Fruit fly (Drosophila melanogaster) whole organism, embryonic: ENCODE measurements around the gene CG7970.
A peak's percentile ranks its signal among the peaks of the same experiment; 100 is the strongest.

Experiments used
- CG10366 ChIP-seq: fragments of 200-800 bp; sonication (Bioruptor generic); IDR thresholded peaks from 2 replicates; pipeline ENCODE4 v1.3.6; 2022; ENCODE audit warnings: missing biosample characterization, missing genetic modification characterization
- CG10565 ChIP-seq: fragments of 200-800 bp; sonication (Bioruptor generic); optimal IDR thresholded peaks from 3 replicates; lab custom pipeline; 2016; ENCODE audit warnings: missing biosample characterization, mild to moderate bottlenecking, missing genetic modification characterization
- CG11247 ChIP-seq: fragments of 200-800 bp; sonication (Bioruptor generic); IDR thresholded peaks from 2 replicates; pipeline ENCODE4 v1.3.6; 2022; ENCODE audit warnings: missing biosample characterization, missing genetic modification characterization
- CG11560 ChIP-seq: fragments of 200-800 bp; sonication (Bioruptor generic); IDR thresholded peaks from 3 replicates; pipeline ENCODE4 v1.3.6; 2022; ENCODE audit warnings: missing biosample characterization, missing genetic modification characterization
- CG11695 ChIP-seq: fragments of 200-800 bp; sonication (Bioruptor generic); IDR thresholded peaks from 3 replicates; pipeline ENCODE4 v1.3.6; 2022; ENCODE audit warnings: missing biosample characterization, missing genetic modification characterization
- CG12155 ChIP-seq: fragments of 200-800 bp; sonication (Bioruptor generic); optimal IDR thresholded peaks from 3 replicates; lab custom pipeline; 2016; ENCODE audit warnings: missing biosample characterization, missing genetic modification characterization
- CG12219 ChIP-seq: fragments of 200-800 bp; sonication (Bioruptor generic); optimal IDR thresholded peaks from 3 replicates; lab custom pipeline; 2018; ENCODE audit warnings: missing biosample characterization, mild to moderate bottlenecking, missing genetic modification characterization
- CG13123 ChIP-seq: fragments of 200-800 bp; sonication (Bioruptor generic); optimal IDR thresholded peaks from 2 replicates; lab custom pipeline; 2016; ENCODE audit warnings: missing biosample characterization, missing genetic modification characterization
- CG13775 ChIP-seq: fragments of 200-800 bp; sonication (Bioruptor generic); optimal IDR thresholded peaks from 3 replicates; lab custom pipeline; 2017; ENCODE audit warnings: missing biosample characterization, mild to moderate bottlenecking, missing genetic modification characterization
- CG17829 ChIP-seq: fragments of 200-800 bp; optimal IDR thresholded peaks from 2 replicates; lab custom pipeline; 2019; ENCODE audit warnings: missing biosample characterization, mild to moderate bottlenecking, missing genetic modification characterization, moderate library complexity
- CG1832 ChIP-seq: fragments of 200-800 bp; sonication (Bioruptor generic); optimal IDR thresholded peaks from 2 replicates; lab custom pipeline; 2017; ENCODE audit warnings: missing biosample characterization, mild to moderate bottlenecking, missing genetic modification characterization, inconsistent platforms
- CG18599 ChIP-seq: fragments of 200-800 bp; sonication (Bioruptor generic); optimal IDR thresholded peaks from 3 replicates; lab custom pipeline; 2017; ENCODE audit warnings: missing biosample characterization, missing genetic modification characterization, mild to moderate bottlenecking, moderate library complexity, missing genetic modification reagents
- CG18764 ChIP-seq: fragments of 200-800 bp; sonication (Bioruptor generic); optimal IDR thresholded peaks from 3 replicates; lab custom pipeline; 2016; ENCODE audit warnings: missing biosample characterization, missing genetic modification characterization
- CG31441 ChIP-seq: fragments of 200-800 bp; sonication (Bioruptor generic); IDR thresholded peaks from 2 replicates; pipeline ENCODE4 v1.3.6; 2022; ENCODE audit warnings: missing biosample characterization, missing genetic modification characterization
- CG5180 ChIP-seq: fragments of 200-800 bp; sonication (Bioruptor generic); optimal IDR thresholded peaks from 3 replicates; lab custom pipeline; 2017; ENCODE audit warnings: missing biosample characterization, missing genetic modification characterization, mild to moderate bottlenecking, moderate library complexity, missing genetic modification reagents
- CG6854 ChIP-seq: fragments of 200-800 bp; sonication (Bioruptor generic); optimal IDR thresholded peaks from 3 replicates; lab custom pipeline; 2017; ENCODE audit warnings: missing biosample characterization, mild to moderate bottlenecking, missing genetic modification characterization
- CG8089 ChIP-seq: fragments of 200-800 bp; sonication (Bioruptor generic); optimal IDR thresholded peaks from 3 replicates; lab custom pipeline; 2016; ENCODE audit warnings: missing biosample characterization, missing genetic modification characterization
- CG8478 ChIP-seq: fragments of >200 bp; optimal IDR thresholded peaks from 2 replicates; lab custom pipeline; 2018
- CG9215 ChIP-seq: fragments of 200-800 bp; sonication (Bioruptor generic); IDR thresholded peaks from 2 replicates; pipeline ENCODE4 v1.3.6; 2022; ENCODE audit warnings: missing biosample characterization, missing genetic modification characterization
- CHES-1-like ChIP-seq: fragments of 200-800 bp; sonication (Bioruptor generic); optimal IDR thresholded peaks from 2 replicates; lab custom pipeline; 2016; ENCODE audit warnings: missing biosample characterization, missing genetic modification characterization
- Camta ChIP-seq: fragments of 200-800 bp; sonication (Bioruptor generic); optimal IDR thresholded peaks from 2 replicates; lab custom pipeline; 2016; ENCODE audit warnings: missing biosample characterization, missing genetic modification characterization
- Chrac-16 ChIP-seq: fragments of 200-800 bp; sonication (Bioruptor generic); optimal IDR thresholded peaks from 3 replicates; lab custom pipeline; 2016; ENCODE audit warnings: missing biosample characterization, missing genetic modification characterization
- Dad ChIP-seq: fragments of 200-800 bp; sonication (Bioruptor generic); optimal IDR thresholded peaks from 3 replicates; lab custom pipeline; 2016; ENCODE audit warnings: missing biosample characterization, missing genetic modification characterization
- Dfd ChIP-seq, 2 experiments: fragments of >200 bp; optimal IDR thresholded peaks; 2 replicates each; lab custom pipeline; 2017; ENCODE audit warnings: missing biosample characterization in 2 of 2, missing genetic modification characterization in 2 of 2
- Dip2 ChIP-seq: fragments of 200-800 bp; sonication (Bioruptor generic); IDR thresholded peaks from 2 replicates; pipeline ENCODE4 v1.3.6; 2022; ENCODE audit warnings: missing biosample characterization, missing genetic modification characterization
- Doc3 ChIP-seq: fragments of 200-800 bp; sonication (Bioruptor generic); IDR thresholded peaks from 3 replicates; pipeline ENCODE4 v1.3.6; 2022; ENCODE audit warnings: missing biosample characterization, missing genetic modification characterization; ENCODE audit not compliant: partially characterized antibody
- GATAe ChIP-seq: fragments of 200-800 bp; sonication (Bioruptor generic); conservative IDR thresholded peaks from 2 replicates; pipeline ENCODE4 v1.3.6; 2022; ENCODE audit warnings: missing biosample characterization, missing genetic modification characterization
- HLH54F ChIP-seq: fragments of 200-800 bp; sonication (Bioruptor generic); optimal IDR thresholded peaks from 3 replicates; lab custom pipeline; 2016; ENCODE audit warnings: missing biosample characterization, missing genetic modification characterization
- Lpt ChIP-seq: fragments of >200 bp; optimal IDR thresholded peaks from 2 replicates; lab custom pipeline; 2018; ENCODE audit warnings: missing biosample characterization, missing genetic modification characterization
- NC2β ChIP-seq: fragments of 200-800 bp; sonication (Bioruptor generic); optimal IDR thresholded peaks from 2 replicates; lab custom pipeline; 2016; ENCODE audit warnings: missing biosample characterization, missing genetic modification characterization
- Poxn ChIP-seq: fragments of 200-800 bp; sonication (Bioruptor generic); IDR thresholded peaks from 2 replicates; pipeline ENCODE4 v1.3.6; 2022; ENCODE audit warnings: missing biosample characterization, missing genetic modification characterization
- Ravus ChIP-seq: fragments of 200-800 bp; sonication (Bioruptor generic); IDR thresholded peaks from 2 replicates; pipeline ENCODE4 v1.3.6; 2022; ENCODE audit warnings: missing biosample characterization, missing genetic modification characterization
- TFAM ChIP-seq: fragments of 200-800 bp; sonication (Bioruptor generic); optimal IDR thresholded peaks from 2 replicates; lab custom pipeline; 2017; ENCODE audit warnings: missing biosample characterization, missing genetic modification characterization, inconsistent platforms
- Tbp ChIP-seq: fragments of >200 bp; optimal IDR thresholded peaks from 2 replicates; lab custom pipeline; 2018; ENCODE audit warnings: missing biosample characterization, missing genetic modification characterization
- Usf ChIP-seq: fragments of 200-800 bp; sonication (Bioruptor generic); optimal IDR thresholded peaks from 2 replicates; lab custom pipeline; 2017; ENCODE audit warnings: missing genotype, missing biosample characterization, missing genetic modification characterization
- Xbp1 ChIP-seq: fragments of 200-800 bp; sonication (Bioruptor generic); optimal IDR thresholded peaks from 3 replicates; lab custom pipeline; 2016; ENCODE audit warnings: missing biosample characterization, mild to moderate bottlenecking, missing genetic modification characterization
- al ChIP-seq: fragments of 200-800 bp; sonication (Bioruptor generic); IDR thresholded peaks from 2 replicates; pipeline ENCODE4 v1.3.6; 2022; ENCODE audit warnings: missing biosample characterization, missing genetic modification characterization
- ap ChIP-seq: fragments of 200-800 bp; sonication (Bioruptor generic); IDR thresholded peaks from 2 replicates; pipeline ENCODE4 v1.3.6; 2022; ENCODE audit warnings: missing biosample characterization, missing genetic modification characterization
- bab2 ChIP-seq: fragments of 200-800 bp; sonication (Bioruptor generic); optimal IDR thresholded peaks from 2 replicates; lab custom pipeline; 2016; ENCODE audit warnings: missing biosample characterization, missing genetic modification characterization
- br ChIP-seq: fragments of >200 bp; optimal IDR thresholded peaks from 2 replicates; lab custom pipeline; 2017
- btn ChIP-seq: fragments of 200-800 bp; sonication (Bioruptor generic); optimal IDR thresholded peaks from 2 replicates; lab custom pipeline; 2016; ENCODE audit warnings: missing biosample characterization, missing genetic modification characterization
- cg ChIP-seq: fragments of 200-800 bp; sonication (Bioruptor generic); optimal IDR thresholded peaks from 3 replicates; lab custom pipeline; 2019; ENCODE audit warnings: missing biosample characterization, mild to moderate bottlenecking, missing genetic modification characterization, moderate library complexity
- chif ChIP-seq, 2 experiments: fragments of 200-800 bp; sonication (Bioruptor generic); optimal IDR thresholded peaks; 3 replicates each; lab custom pipeline; 2016; ENCODE audit warnings: missing biosample characterization in 2 of 2, missing genetic modification characterization in 2 of 2
- dmrt99B ChIP-seq: fragments of 200-800 bp; sonication (Bioruptor generic); optimal IDR thresholded peaks from 2 replicates; lab custom pipeline; 2018; ENCODE audit warnings: missing biosample characterization, mild to moderate bottlenecking, missing genetic modification characterization, moderate library complexity
- dpn ChIP-seq, 2 experiments: fragments of 200-800 bp; sonication (Bioruptor generic); optimal IDR thresholded peaks; 3 replicates each; lab custom pipeline; 2016; ENCODE audit warnings: missing biosample characterization in 2 of 2, missing genetic modification characterization in 2 of 2
- ems ChIP-seq: fragments of 200-800 bp; sonication (Bioruptor generic); optimal IDR thresholded peaks from 3 replicates; lab custom pipeline; 2016; ENCODE audit warnings: missing biosample characterization, missing genetic modification characterization
- fd102C ChIP-seq: fragments of 200-800 bp; sonication (Bioruptor generic); optimal IDR thresholded peaks from 2 replicates; lab custom pipeline; 2018; ENCODE audit warnings: missing biosample characterization, mild to moderate bottlenecking, missing genetic modification characterization, moderate library complexity
- jumu ChIP-seq: fragments of 200-800 bp; sonication (Bioruptor generic); optimal IDR thresholded peaks from 3 replicates; lab custom pipeline; 2016; ENCODE audit warnings: missing biosample characterization, missing genetic modification characterization
- kni ChIP-seq: fragments of 200-800 bp; sonication (Bioruptor generic); optimal IDR thresholded peaks from 3 replicates; lab custom pipeline; 2017; ENCODE audit warnings: mild to moderate bottlenecking, missing biosample characterization, missing genetic modification reagents, missing genetic modification characterization
- slp2 ChIP-seq: fragments of 200-800 bp; sonication (Bioruptor generic); optimal IDR thresholded peaks from 2 replicates; lab custom pipeline; 2016; ENCODE audit warnings: missing biosample characterization, missing genetic modification characterization
- stc ChIP-seq: fragments of 200-800 bp; sonication (Bioruptor generic); IDR thresholded peaks from 2 replicates; pipeline ENCODE4 v1.3.6; 2022; ENCODE audit warnings: missing biosample characterization, missing genetic modification characterization
- tap ChIP-seq: fragments of 200-800 bp; optimal IDR thresholded peaks from 3 replicates; lab custom pipeline; 2019; ENCODE audit warnings: missing biosample characterization, mild to moderate bottlenecking, missing genetic modification characterization, moderate library complexity
- tna ChIP-seq: fragments of 200-800 bp; sonication (Bioruptor generic); IDR thresholded peaks from 2 replicates; pipeline ENCODE4 v1.3.6; 2022; ENCODE audit warnings: missing biosample characterization, missing genetic modification characterization; ENCODE audit not compliant: partially characterized antibody

The CG7970 gene

dm6 chr3L:1618116-1618727, 34.3 kb upstream of the CG7970 start, which contains the start of the genes CG13926, ABCB7 and CG33230 (continued):
- no peak for TF ChIP-seq Tbp (GFP tag; lab: Kevin White, UChicago)
- no peak for TF ChIP-seq CG6854 (GFP tag; lab: Kevin White, UChicago)
- TF ChIP-seq CG10565: no peak
- TF ChIP-seq CHES-1-like (GFP tag; lab: Kevin White, UChicago): peak; percentile 16
- no peak for TF ChIP-seq CG9215 (GFP tag; lab: Robert Waterston, UW)
- TF ChIP-seq CG11560 (tag; lab: Robert Waterston, UW): no peak
- TF ChIP-seq Lpt: no peak
- no peak for TF ChIP-seq CG8089 (GFP tag; lab: Kevin White, UChicago)
- TF ChIP-seq ap (GFP tag; lab: Robert Waterston, UW): no peak
- TF ChIP-seq CG11247 (GFP tag; lab: Robert Waterston, UW): no peak
- no peak for TF ChIP-seq CG13123
- no peak for TF ChIP-seq btn
- peak; percentile 61 for TF ChIP-seq CG18599 (GFP tag; lab: Kevin White, UChicago)
- peak; percentile 59 for TF ChIP-seq kni (GFP tag; lab: Kevin White, UChicago)
- no peak for TF ChIP-seq slp2 (GFP tag; lab: Kevin White, UChicago)
- TF ChIP-seq stc (GFP tag; lab: Robert Waterston, UW): no peak
- no peak for TF ChIP-seq tna (GFP tag; lab: Robert Waterston, UW)
- no peak; the same call in 1 of the 2 replicates for TF ChIP-seq CG31441 (GFP tag; lab: Robert Waterston, UW)
- no peak for TF ChIP-seq Usf (GFP tag; lab: Kevin White, UChicago)
- TF ChIP-seq CG17829 (tag; lab: Kevin White, UChicago): peak; percentile 34
- TF ChIP-seq Chrac-16 (GFP tag; lab: Kevin White, UChicago): no peak
- no peak for TF ChIP-seq al
- no peak for TF ChIP-seq CG18764 (GFP tag; lab: Kevin White, UChicago)
- TF ChIP-seq Dip2 (GFP tag; lab: Robert Waterston, UW): no peak
- no peak for TF ChIP-seq TFAM (GFP tag; lab: Kevin White, UChicago)
- TF ChIP-seq dmrt99B (tag; lab: Kevin White, UChicago): no peak
- no peak for TF ChIP-seq cg
- no peak for TF ChIP-seq CG5180
- no peak for TF ChIP-seq CG10366 (GFP tag; lab: Robert Waterston, UW)
- TF ChIP-seq CG12155 (GFP tag; lab: Kevin White, UChicago): peak; percentile 38
- TF ChIP-seq CG1832 (GFP tag; lab: Kevin White, UChicago): no peak
- TF ChIP-seq NC2β: no peak
- TF ChIP-seq CG11695 (GFP tag; lab: Robert Waterston, UW): no peak
- TF ChIP-seq dpn (GFP tag; optimal IDR thresholded peaks at IDR 0.05; lab: Kevin White, UChicago): peak; percentile 6 to 23
- no peak for TF ChIP-seq GATAe (GFP tag; lab: Robert Waterston, UW)
- TF ChIP-seq bab2 (GFP tag; lab: Kevin White, UChicago): peak; percentile 36
- no peak for TF ChIP-seq chif (GFP tag; optimal IDR thresholded peaks at IDR 0.05; lab: Kevin White, UChicago)
- TF ChIP-seq Doc3 (GFP tag; lab: Robert Waterston, UW): 0 out of 3 replicates have a peak, but pooled peaks have one; percentile 39
- peak; percentile 7 for TF ChIP-seq Xbp1 (GFP tag; lab: Kevin White, UChicago)
- peak; percentile 35 for TF ChIP-seq CG13775 (GFP tag; lab: Kevin White, UChicago)
- TF ChIP-seq Ravus (GFP tag; lab: Robert Waterston, UW): no peak
- TF ChIP-seq fd102C (GFP tag; lab: Kevin White, UChicago): no peak
- no peak for TF ChIP-seq CG12219
- TF ChIP-seq tap (tag; lab: Kevin White, UChicago): no peak
- TF ChIP-seq Poxn: no peak
- TF ChIP-seq ems (GFP tag; lab: Kevin White, UChicago): no peak
- no peak for TF ChIP-seq jumu (GFP tag; lab: Kevin White, UChicago)
- peak; percentile 21 for TF ChIP-seq HLH54F
- no peak for TF ChIP-seq Dfd (GFP tag; optimal IDR thresholded peaks at IDR 0.05; lab: Kevin White, UChicago)
- no peak for TF ChIP-seq Camta (GFP tag; lab: Kevin White, UChicago)
- TF ChIP-seq Dad (GFP tag; lab: Kevin White, UChicago): no peak
- TF ChIP-seq br (lab: Kevin White, UChicago): no peak
- no peak for TF ChIP-seq CG8478 (lab: Kevin White, UChicago)
